Worm (Caenorhabditis elegans) whole organism, L3 larva: ENCODE measurements around the gene mrpl-50.

Experiments used
- R02D3.7 ChIP-seq: fragments of 150-350 bp; optimal IDR thresholded peaks from 2 replicates; lab custom pipeline; 2014; ENCODE audit warnings: missing biosample characterization, missing genetic modification characterization
- ZK546.5 ChIP-seq: sonication (generic microtip); optimal IDR thresholded peaks from 2 replicates; lab custom pipeline; 2017; ENCODE audit warnings: missing biosample characterization, missing genetic modification characterization
- aly-2 ChIP-seq: fragments of 150-350 bp; optimal IDR thresholded peaks from 2 replicates; lab custom pipeline; 2014; ENCODE audit warnings: missing biosample characterization, missing genetic modification characterization
- ama-1 ChIP-seq: fragments of 150-350 bp; optimal IDR thresholded peaks from 2 replicates; lab custom pipeline; 2018
- ceh-16 ChIP-seq: sonication (generic microtip); optimal IDR thresholded peaks from 2 replicates; lab custom pipeline; 2017; ENCODE audit warnings: missing biosample characterization, missing genetic modification characterization
- ceh-28 ChIP-seq: fragments of 150-350 bp; optimal IDR thresholded peaks from 2 replicates; lab custom pipeline; 2014; ENCODE audit warnings: missing biosample characterization, missing genetic modification reagents, missing genetic modification characterization
- ceh-82 ChIP-seq: fragments of 150-350 bp; optimal IDR thresholded peaks from 2 replicates; lab custom pipeline; 2014; ENCODE audit warnings: missing biosample characterization, missing genetic modification characterization
- ceh-9 ChIP-seq: sonication (generic microtip); optimal IDR thresholded peaks from 2 replicates; lab custom pipeline; 2018; ENCODE audit warnings: missing biosample characterization, missing genetic modification characterization
- daf-12 ChIP-seq: fragments of 150-350 bp; optimal IDR thresholded peaks from 2 replicates; lab custom pipeline; 2014; ENCODE audit warnings: missing biosample characterization, missing genetic modification reagents, missing genetic modification characterization
- egl-27 ChIP-seq: sonication (generic microtip); optimal IDR thresholded peaks from 4 replicates; lab custom pipeline; 2017; ENCODE audit warnings: missing biosample characterization, missing genetic modification reagents, missing genetic modification characterization
- egl-5 ChIP-seq: fragments of 150-350 bp; optimal IDR thresholded peaks from 2 replicates; lab custom pipeline; 2017; ENCODE audit warnings: missing biosample characterization, missing genetic modification reagents, missing genetic modification characterization, inconsistent platforms
- elt-1 ChIP-seq: fragments of 150-350 bp; optimal IDR thresholded peaks from 2 replicates; lab custom pipeline; 2014; ENCODE audit warnings: missing biosample characterization, missing genetic modification characterization
- elt-2 ChIP-seq: sonication (generic microtip); optimal IDR thresholded peaks from 2 replicates; lab custom pipeline; 2016; ENCODE audit warnings: missing genetic modification reagents, mild to moderate bottlenecking, missing genetic modification characterization, missing compliant biosample characterization
- elt-3 ChIP-seq, 3 experiments: fragments of 150-350 bp in 1 of 3; sonication (generic microtip) in 2 of 3; optimal IDR thresholded peaks; 2 replicates in 2 of 3; 4 replicates in 1 of 3; lab custom pipeline; 2014 to 2017; ENCODE audit warnings: missing biosample characterization in 3 of 3, missing genetic modification characterization in 3 of 3
- eor-1 ChIP-seq, 2 experiments: fragments of 150-350 bp; optimal IDR thresholded peaks; 2 replicates each; lab custom pipeline; 2014 to 2018; ENCODE audit warnings: missing biosample characterization in 2 of 2, missing genetic modification characterization in 2 of 2
- fkh-10 ChIP-seq: sonication (generic microtip); optimal IDR thresholded peaks from 2 replicates; lab custom pipeline; 2017; ENCODE audit warnings: missing biosample characterization, missing genetic modification reagents, missing genetic modification characterization
- fkh-2 ChIP-seq: fragments of 150-350 bp; optimal IDR thresholded peaks from 2 replicates; lab custom pipeline; 2014; ENCODE audit warnings: missing biosample characterization, missing genetic modification reagents, missing genetic modification characterization
- fos-1 ChIP-seq: fragments of 150-350 bp; optimal IDR thresholded peaks from 2 replicates; lab custom pipeline; 2014; ENCODE audit warnings: missing biosample characterization, missing genetic modification characterization
- hmg-11 ChIP-seq: sonication (generic microtip); optimal IDR thresholded peaks from 2 replicates; lab custom pipeline; 2016; ENCODE audit warnings: missing genetic modification characterization, missing compliant biosample characterization
- jun-1 ChIP-seq: fragments of 150-350 bp; optimal IDR thresholded peaks from 2 replicates; lab custom pipeline; 2014; ENCODE audit warnings: missing biosample characterization, missing genetic modification reagents, missing genetic modification characterization
- lin-15B ChIP-seq: fragments of 150-350 bp; optimal IDR thresholded peaks from 2 replicates; lab custom pipeline; 2014; ENCODE audit warnings: missing biosample characterization, missing genetic modification characterization
- lin-39 ChIP-seq: fragments of 150-350 bp; optimal IDR thresholded peaks from 2 replicates; lab custom pipeline; 2018; ENCODE audit warnings: missing biosample characterization, missing genetic modification reagents, missing genetic modification characterization
- lsy-12 ChIP-seq: sonication (generic microtip); optimal IDR thresholded peaks from 2 replicates; lab custom pipeline; 2016; ENCODE audit warnings: mild to moderate bottlenecking, missing genetic modification characterization, missing compliant biosample characterization
- mdl-1 ChIP-seq: fragments of 150-350 bp; optimal IDR thresholded peaks from 2 replicates; lab custom pipeline; 2014; ENCODE audit warnings: missing biosample characterization, missing genetic modification characterization
- mml-1 ChIP-seq: fragments of 150-350 bp; sonication (generic microtip); optimal IDR thresholded peaks from 3 replicates; lab custom pipeline; 2014; ENCODE audit warnings: missing biosample characterization, missing genetic modification characterization
- nfya-1 ChIP-seq: sonication (generic microtip); optimal IDR thresholded peaks from 2 replicates; lab custom pipeline; 2017; ENCODE audit warnings: missing genetic modification characterization, mild to moderate bottlenecking, missing compliant biosample characterization, antibody characterized with exemption, moderate library complexity; ENCODE audit not compliant: insufficient read depth
- nhr-11 ChIP-seq: fragments of 150-350 bp; optimal IDR thresholded peaks from 2 replicates; lab custom pipeline; 2014; ENCODE audit warnings: missing biosample characterization, missing genetic modification characterization
- nhr-12 ChIP-seq: fragments of 150-350 bp; optimal IDR thresholded peaks from 2 replicates; lab custom pipeline; 2014; ENCODE audit warnings: missing biosample characterization, missing genetic modification characterization
- nhr-23 ChIP-seq: fragments of 150-350 bp; optimal IDR thresholded peaks from 2 replicates; lab custom pipeline; 2014; ENCODE audit warnings: missing biosample characterization, missing genetic modification reagents, missing genetic modification characterization
- nhr-237 ChIP-seq: fragments of 150-350 bp; optimal IDR thresholded peaks from 2 replicates; lab custom pipeline; 2014; ENCODE audit warnings: missing biosample characterization, missing genetic modification characterization
- nhr-25 ChIP-seq: sonication (generic microtip); optimal IDR thresholded peaks from 2 replicates; lab custom pipeline; 2017; ENCODE audit warnings: missing biosample characterization, missing genetic modification characterization
- nhr-28 ChIP-seq: fragments of 150-350 bp; optimal IDR thresholded peaks from 2 replicates; lab custom pipeline; 2014; ENCODE audit warnings: missing biosample characterization, missing genetic modification characterization
- nhr-43 ChIP-seq: sonication (generic microtip); optimal IDR thresholded peaks from 2 replicates; lab custom pipeline; 2016; ENCODE audit warnings: mild to moderate bottlenecking, missing genetic modification characterization, missing compliant biosample characterization; ENCODE audit not compliant: poor library complexity, severe bottlenecking
- nhr-67 ChIP-seq: fragments of 150-350 bp; optimal IDR thresholded peaks from 2 replicates; lab custom pipeline; 2014; ENCODE audit warnings: missing biosample characterization, missing genetic modification characterization
- nhr-76 ChIP-seq: fragments of 150-350 bp; sonication (generic microtip); optimal IDR thresholded peaks from 5 replicates; lab custom pipeline; 2014; ENCODE audit warnings: missing biosample characterization, missing genetic modification characterization
- nhr-77 ChIP-seq: fragments of 150-350 bp; optimal IDR thresholded peaks from 2 replicates; lab custom pipeline; 2014; ENCODE audit warnings: missing biosample characterization, missing genetic modification characterization
- pha-4 ChIP-seq: fragments of 150-350 bp; optimal IDR thresholded peaks from 2 replicates; lab custom pipeline; 2014; ENCODE audit warnings: missing biosample characterization, missing genetic modification reagents, missing genetic modification characterization
- pqm-1 ChIP-seq: fragments of 150-350 bp; optimal IDR thresholded peaks from 2 replicates; lab custom pipeline; 2017; ENCODE audit warnings: missing biosample characterization, missing genetic modification characterization, inconsistent platforms
- sea-2 ChIP-seq: fragments of 150-350 bp; sonication (generic microtip); optimal IDR thresholded peaks from 4 replicates; lab custom pipeline; 2014; ENCODE audit warnings: missing biosample characterization, missing genetic modification reagents, missing genetic modification characterization
- skn-1 ChIP-seq: fragments of 150-350 bp; optimal IDR thresholded peaks from 2 replicates; lab custom pipeline; 2014; ENCODE audit warnings: missing biosample characterization, missing genetic modification characterization
- snpc-4 ChIP-seq: fragments of 150-350 bp; optimal IDR thresholded peaks from 2 replicates; lab custom pipeline; 2014; ENCODE audit warnings: missing biosample characterization, missing genetic modification characterization
- tbx-2 ChIP-seq: sonication (generic microtip); optimal IDR thresholded peaks from 2 replicates; lab custom pipeline; 2016; ENCODE audit warnings: mild to moderate bottlenecking, missing genetic modification characterization, missing compliant biosample characterization
- unc-39 ChIP-seq: sonication (generic microtip); optimal IDR thresholded peaks from 4 replicates; lab custom pipeline; 2017; ENCODE audit warnings: missing biosample characterization, missing genetic modification characterization
- unc-62 ChIP-seq: fragments of 150-350 bp; sonication (generic microtip); optimal IDR thresholded peaks from 4 replicates; lab custom pipeline; 2014; ENCODE audit warnings: missing biosample characterization, missing genetic modification reagents, missing genetic modification characterization
- zag-1 ChIP-seq: fragments of 150-350 bp; optimal IDR thresholded peaks from 2 replicates; lab custom pipeline; 2014; ENCODE audit warnings: missing biosample characterization, missing genetic modification characterization
- ztf-11 ChIP-seq: fragments of 150-350 bp; optimal IDR thresholded peaks from 2 replicates; lab custom pipeline; 2014; ENCODE audit warnings: missing biosample characterization, missing genetic modification characterization
- ztf-4 ChIP-seq: fragments of 150-350 bp; optimal IDR thresholded peaks from 2 replicates; lab custom pipeline; 2014; ENCODE audit warnings: missing biosample characterization, missing genetic modification characterization

The mrpl-50 gene

ce11 chrII:8964835-8965234, 35.2 kb downstream of the mrpl-50 start, which contains the start of the genes ndub-3 and C18E9.2:
Gene ndub-3 (minus strand): TSS chrII:8964890.
Gene C18E9.2 (plus strand): TSS chrII:8965006.
- TF ChIP-seq ceh-9 (no peak), ceh-82 (no peak), nhr-23 (tag; lab: Kevin White, UChicago) (peak; percentile 13), snpc-4 (tag; lab: Kevin White, UChicago) (no peak), mdl-1 (no peak), lin-15B (tag; lab: Kevin White, UChicago) (peak; percentile 62), elt-3 (tag; optimal IDR thresholded peaks at IDR 0.05; lab: Kevin White, UChicago) (no peak), egl-27 (tag; lab: Kevin White, UChicago) (no peak), daf-12 (tag; lab: Kevin White, UChicago) (no peak), ZK546.5 (no peak), nhr-11 (no peak), pqm-1 (tag; lab: Kevin White, UChicago) (peak; percentile 25), hmg-11 (tag; lab: Kevin White, UChicago) (peak; percentile 37), ceh-16 (tag; lab: Kevin White, UChicago) (no peak), ztf-4 (tag; lab: Kevin White, UChicago) (no peak), fkh-10 (GFP tag; lab: Kevin White, UChicago) (no peak), elt-2 (peak; percentile 5), nhr-77 (tag; lab: Kevin White, UChicago) (no peak), R02D3.7 (tag; lab: Kevin White, UChicago) (peak; percentile 85), sea-2 (no peak), lin-39 (tag; lab: Kevin White, UChicago) (peak; percentile 75), egl-5 (tag; lab: Kevin White, UChicago) (no peak), zag-1 (no peak), tbx-2 (tag; lab: Kevin White, UChicago) (no peak), ceh-28 (peak; percentile 51), fkh-2 (no peak), nhr-43 (tag; lab: Kevin White, UChicago) (no peak), unc-62 (GFP tag; lab: Kevin White, UChicago) (no peak), nhr-25 (peak; percentile 44), nfya-1 (tag; lab: Kevin White, UChicago) (peak; percentile 64), eor-1 (tag; optimal IDR thresholded peaks at IDR 0.05; lab: Kevin White, UChicago) (no peak), unc-39 (tag; lab: Kevin White, UChicago) (no peak), aly-2 (tag; lab: Kevin White, UChicago) (no peak), nhr-237 (tag; lab: Kevin White, UChicago) (no peak), skn-1 (tag; lab: Kevin White, UChicago) (no peak), fos-1 (no peak), ztf-11 (tag; lab: Kevin White, UChicago) (no peak), pha-4 (tag; lab: Kevin White, UChicago) (no peak), nhr-28 (tag; lab: Kevin White, UChicago) (no peak), nhr-12 (tag; lab: Kevin White, UChicago) (no peak), elt-1 (tag; lab: Kevin White, UChicago) (no peak), nhr-76 (tag; lab: Kevin White, UChicago) (no peak), jun-1 (no peak), ama-1 (lab: Kevin White, UChicago) (no peak), mml-1 (no peak), lsy-12 (no peak), nhr-67 (tag; lab: Kevin White, UChicago) (no peak)
- TF ChIP-seq, all 47 proteins: peak for 10
